Fruit fly (Drosophila melanogaster) whole organism, embryonic: ENCODE measurements around the gene nSMase.

Source experiments
- Atf3 ChIP-seq: fragments of 200-800 bp; sonication (Bioruptor generic); optimal IDR thresholded peaks from 3 replicates; lab custom pipeline; 2016; ENCODE audit warnings: missing biosample characterization, missing genetic modification characterization
- BEAF-32 ChIP-seq: fragments of 200-800 bp; sonication (Bioruptor generic); optimal IDR thresholded peaks from 3 replicates; lab custom pipeline; 2017; ENCODE audit warnings: missing biosample characterization, missing genetic modification characterization, mild to moderate bottlenecking, moderate library complexity, missing genetic modification reagents
- BtbVII ChIP-seq: fragments of 200-800 bp; sonication (Bioruptor generic); optimal IDR thresholded peaks from 3 replicates; lab custom pipeline; 2017; ENCODE audit warnings: missing biosample characterization, mild to moderate bottlenecking, missing genetic modification characterization
- CG10209 ChIP-seq: fragments of 200-800 bp; sonication (Bioruptor generic); optimal IDR thresholded peaks from 3 replicates; lab custom pipeline; 2017; ENCODE audit warnings: missing biosample characterization, mild to moderate bottlenecking, missing genetic modification characterization, missing genetic modification reagents
- CG10267 ChIP-seq: fragments of 200-800 bp; sonication (Bioruptor generic); optimal IDR thresholded peaks from 2 replicates; lab custom pipeline; 2018; ENCODE audit warnings: missing biosample characterization, mild to moderate bottlenecking, missing genetic modification characterization, moderate library complexity
- CG10366 ChIP-seq: fragments of 200-800 bp; sonication (Bioruptor generic); IDR thresholded peaks from 2 replicates; pipeline ENCODE4 v1.3.6; 2022; ENCODE audit warnings: missing biosample characterization, missing genetic modification characterization
- CG10979 ChIP-seq: fragments of 200-800 bp; sonication (Bioruptor generic); optimal IDR thresholded peaks from 2 replicates; lab custom pipeline; 2018; ENCODE audit warnings: missing biosample characterization, mild to moderate bottlenecking, missing genetic modification characterization, moderate library complexity
- CG12391 ChIP-seq: fragments of 200-800 bp; sonication (Bioruptor generic); optimal IDR thresholded peaks from 3 replicates; lab custom pipeline; 2018; ENCODE audit warnings: missing biosample characterization, mild to moderate bottlenecking, missing genetic modification characterization, moderate library complexity
- CG15479 ChIP-seq: fragments of 200-800 bp; sonication (Bioruptor generic); optimal IDR thresholded peaks from 3 replicates; lab custom pipeline; 2019; ENCODE audit warnings: missing biosample characterization, mild to moderate bottlenecking, missing genetic modification characterization, moderate library complexity
- CG15601 ChIP-seq: fragments of 200-800 bp; sonication (Bioruptor generic); optimal IDR thresholded peaks from 3 replicates; lab custom pipeline; 2019; ENCODE audit warnings: missing biosample characterization, mild to moderate bottlenecking, missing genetic modification characterization, moderate library complexity
- CG17385 ChIP-seq: fragments of 200-800 bp; sonication (Bioruptor generic); optimal IDR thresholded peaks from 3 replicates; lab custom pipeline; 2018; ENCODE audit warnings: missing biosample characterization, mild to moderate bottlenecking, missing genetic modification characterization
- CG18262 ChIP-seq: fragments of 200-800 bp; optimal IDR thresholded peaks from 3 replicates; lab custom pipeline; 2019; ENCODE audit warnings: missing biosample characterization, mild to moderate bottlenecking, missing genetic modification characterization, moderate library complexity
- CG2678 ChIP-seq: fragments of 200-800 bp; sonication (Bioruptor generic); optimal IDR thresholded peaks from 3 replicates; lab custom pipeline; 2019; ENCODE audit warnings: missing biosample characterization, mild to moderate bottlenecking, missing genetic modification characterization, moderate library complexity
- CG4360 ChIP-seq: fragments of 200-800 bp; sonication (Bioruptor generic); IDR thresholded peaks from 2 replicates; pipeline ENCODE4 v1.3.6; 2022; ENCODE audit warnings: missing biosample characterization, missing genetic modification characterization
- CG7745 ChIP-seq: fragments of 200-800 bp; sonication (Bioruptor generic); optimal IDR thresholded peaks from 2 replicates; lab custom pipeline; 2018; ENCODE audit warnings: missing biosample characterization, mild to moderate bottlenecking, missing genetic modification characterization, moderate library complexity
- CG7839 ChIP-seq: fragments of 200-800 bp; sonication (Bioruptor generic); optimal IDR thresholded peaks from 3 replicates; lab custom pipeline; 2018; ENCODE audit warnings: missing biosample characterization, mild to moderate bottlenecking, missing genetic modification characterization, moderate library complexity
- CG9215 ChIP-seq: fragments of 200-800 bp; sonication (Bioruptor generic); IDR thresholded peaks from 2 replicates; pipeline ENCODE4 v1.3.6; 2022; ENCODE audit warnings: missing biosample characterization, missing genetic modification characterization
- CoRest ChIP-seq: fragments of 200-800 bp; sonication (Bioruptor generic); optimal IDR thresholded peaks from 3 replicates; lab custom pipeline; 2018; ENCODE audit warnings: missing biosample characterization, mild to moderate bottlenecking, missing genetic modification characterization, moderate library complexity
- D19A ChIP-seq: fragments of 200-800 bp; optimal IDR thresholded peaks from 3 replicates; lab custom pipeline; 2019; ENCODE audit warnings: missing biosample characterization, mild to moderate bottlenecking, missing genetic modification characterization, moderate library complexity
- Ets97D ChIP-seq: fragments of 200-800 bp; sonication (Bioruptor generic); optimal IDR thresholded peaks from 3 replicates; lab custom pipeline; 2016; ENCODE audit warnings: missing biosample characterization, missing genetic modification characterization
- Fer1 ChIP-seq: fragments of 200-800 bp; sonication (Bioruptor generic); optimal IDR thresholded peaks from 2 replicates; lab custom pipeline; 2017; ENCODE audit warnings: missing biosample characterization, mild to moderate bottlenecking, missing genetic modification characterization
- Hr3 ChIP-seq: fragments of 200-800 bp; sonication (Bioruptor generic); optimal IDR thresholded peaks from 3 replicates; lab custom pipeline; 2016; ENCODE audit warnings: missing biosample characterization, missing genetic modification characterization
- MBD-R2 ChIP-seq: fragments of 200-800 bp; sonication (Bioruptor generic); IDR thresholded peaks from 2 replicates; pipeline ENCODE4 v1.3.6; 2022; ENCODE audit warnings: missing biosample characterization, missing genetic modification characterization
- Med ChIP-seq: fragments of 200-800 bp; sonication (Bioruptor generic); peaks from one replicate; lab custom pipeline; 2016; ENCODE audit warnings: missing biosample characterization, missing genetic modification characterization, mild to moderate bottlenecking, inconsistent platforms, moderate library complexity
- Nf-YB ChIP-seq: fragments of 200-800 bp; sonication (Bioruptor generic); optimal IDR thresholded peaks from 3 replicates; lab custom pipeline; 2019; ENCODE audit warnings: missing biosample characterization, mild to moderate bottlenecking, missing genetic modification characterization, moderate library complexity
- Oli ChIP-seq: fragments of 200-800 bp; sonication (Bioruptor generic); optimal IDR thresholded peaks from 2 replicates; lab custom pipeline; 2018; ENCODE audit warnings: missing biosample characterization, mild to moderate bottlenecking, missing genetic modification characterization, moderate library complexity
- PHDP ChIP-seq: fragments of 200-800 bp; sonication (Bioruptor generic); optimal IDR thresholded peaks from 3 replicates; lab custom pipeline; 2018; ENCODE audit warnings: missing biosample characterization, mild to moderate bottlenecking, missing genetic modification characterization, moderate library complexity
- Sox102F ChIP-seq: fragments of 200-800 bp; sonication (Bioruptor generic); optimal IDR thresholded peaks from 2 replicates; lab custom pipeline; 2018; ENCODE audit warnings: missing biosample characterization, mild to moderate bottlenecking, missing genetic modification characterization, moderate library complexity
- Spps ChIP-seq: fragments of 200-800 bp; sonication (Bioruptor generic); optimal IDR thresholded peaks from 2 replicates; lab custom pipeline; 2018; ENCODE audit warnings: missing biosample characterization, mild to moderate bottlenecking, missing genetic modification characterization
- Xbp1 ChIP-seq: fragments of 200-800 bp; sonication (Bioruptor generic); optimal IDR thresholded peaks from 3 replicates; lab custom pipeline; 2016; ENCODE audit warnings: missing biosample characterization, mild to moderate bottlenecking, missing genetic modification characterization
- btn ChIP-seq: fragments of 200-800 bp; sonication (Bioruptor generic); optimal IDR thresholded peaks from 2 replicates; lab custom pipeline; 2016; ENCODE audit warnings: missing biosample characterization, missing genetic modification characterization
- dimm ChIP-seq: fragments of 200-800 bp; sonication (Bioruptor generic); IDR thresholded peaks from 2 replicates; pipeline ENCODE4 v1.3.6; 2022; ENCODE audit warnings: missing biosample characterization, missing genetic modification characterization
- disco-r ChIP-seq: fragments of 200-800 bp; sonication (Bioruptor generic); optimal IDR thresholded peaks from 2 replicates; lab custom pipeline; 2016; ENCODE audit warnings: missing biosample characterization, missing genetic modification characterization
- ftz-f1 ChIP-seq: fragments of 200-800 bp; sonication (Bioruptor generic); optimal IDR thresholded peaks from 2 replicates; lab custom pipeline; 2016; ENCODE audit warnings: missing biosample characterization, missing genetic modification characterization
- grau ChIP-seq: fragments of 200-800 bp; optimal IDR thresholded peaks from 3 replicates; lab custom pipeline; 2019; ENCODE audit warnings: missing biosample characterization, mild to moderate bottlenecking, missing genetic modification characterization, moderate library complexity
- gsb-n ChIP-seq: fragments of 200-800 bp; sonication (Bioruptor generic); optimal IDR thresholded peaks from 3 replicates; lab custom pipeline; 2018; ENCODE audit warnings: missing biosample characterization, mild to moderate bottlenecking, missing genetic modification characterization
- kah ChIP-seq: fragments of 200-800 bp; sonication (Bioruptor generic); optimal IDR thresholded peaks from 2 replicates; lab custom pipeline; 2018; ENCODE audit warnings: missing biosample characterization, mild to moderate bottlenecking, missing genetic modification characterization
- ken ChIP-seq: fragments of 200-800 bp; sonication (Bioruptor generic); IDR thresholded peaks from 3 replicates; pipeline ENCODE4 v1.3.6; 2022; ENCODE audit warnings: missing biosample characterization, missing genetic modification characterization
- nmo ChIP-seq: fragments of 200-800 bp; sonication (Bioruptor generic); optimal IDR thresholded peaks from 2 replicates; lab custom pipeline; 2018; ENCODE audit warnings: missing biosample characterization, mild to moderate bottlenecking, missing genetic modification characterization, moderate library complexity
- odd ChIP-seq: fragments of 200-800 bp; sonication (Bioruptor generic); optimal IDR thresholded peaks from 2 replicates; lab custom pipeline; 2017; ENCODE audit warnings: missing biosample characterization, mild to moderate bottlenecking, missing genetic modification characterization
- pho ChIP-seq: fragments of 200-800 bp; sonication (Bioruptor generic); optimal IDR thresholded peaks from 2 replicates; lab custom pipeline; 2016; ENCODE audit warnings: missing biosample characterization, missing genetic modification characterization
- row ChIP-seq: fragments of 200-800 bp; sonication (Bioruptor generic); IDR thresholded peaks from 3 replicates; pipeline ENCODE4 v1.3.6; 2022; ENCODE audit warnings: missing biosample characterization, missing genetic modification characterization
- sc ChIP-seq, 3 experiments: fragments of >200 bp in 2 of 3; fragments of 200-800 bp in 1 of 3; sonication (Bioruptor generic) in 1 of 3; optimal IDR thresholded peaks; 2 replicates in 2 of 3; 3 replicates in 1 of 3; lab custom pipeline; 2017; ENCODE audit warnings: mild to moderate bottlenecking in 1 of 3, missing biosample characterization in 1 of 3, missing genetic modification characterization in 1 of 3, missing genetic modification reagents in 1 of 3
- so ChIP-seq: fragments of 200-800 bp; sonication (Bioruptor generic); IDR thresholded peaks from 3 replicates; pipeline ENCODE4 v1.3.6; 2022; ENCODE audit warnings: missing biosample characterization, missing genetic modification characterization
- tap ChIP-seq: fragments of 200-800 bp; optimal IDR thresholded peaks from 3 replicates; lab custom pipeline; 2019; ENCODE audit warnings: missing biosample characterization, mild to moderate bottlenecking, missing genetic modification characterization, moderate library complexity
- unpg ChIP-seq: fragments of 200-800 bp; sonication (Bioruptor generic); optimal IDR thresholded peaks from 3 replicates; lab custom pipeline; 2018; ENCODE audit warnings: missing biosample characterization, mild to moderate bottlenecking, missing genetic modification characterization, moderate library complexity
- vvl ChIP-seq: fragments of 200-800 bp; sonication (Bioruptor generic); IDR thresholded peaks from 2 replicates; pipeline ENCODE4 v1.3.6; 2022; ENCODE audit warnings: missing biosample characterization, missing genetic modification characterization
- wek ChIP-seq: fragments of 200-800 bp; sonication (Bioruptor generic); optimal IDR thresholded peaks from 3 replicates; lab custom pipeline; 2018; ENCODE audit warnings: missing biosample characterization, mild to moderate bottlenecking, missing genetic modification characterization, moderate library complexity

nSMase gene

dm6 chr3L:3240597-3241367 lies 21.8 kb downstream of the nSMase start:
- TF ChIP-seq CG7745 (tag; lab: Kevin White, UChicago), result no peak
- TF ChIP-seq btn (GFP tag; lab: Kevin White, UChicago), result no peak
- no peak for TF ChIP-seq BtbVII
- TF ChIP-seq Nf-YB (GFP tag; lab: Kevin White, UChicago), result peak; percentile 24
- TF ChIP-seq Xbp1, result peak; percentile 12
- TF ChIP-seq D19A (tag; lab: Kevin White, UChicago), result peak; percentile 0
- no peak for TF ChIP-seq gsb-n
- TF ChIP-seq tap (tag; lab: Kevin White, UChicago), result peak; percentile 44
- peak; percentile 25 for TF ChIP-seq Hr3 (GFP tag; lab: Kevin White, UChicago)
- TF ChIP-seq CG15601 (tag; lab: Kevin White, UChicago), result peak; percentile 36
- TF ChIP-seq row, result peak; percentile 25; the same call in 2 of the 3 replicates
- TF ChIP-seq CG7839, result peak; percentile 32
- no peak for TF ChIP-seq CG9215
- no peak for TF ChIP-seq odd (GFP tag; lab: Kevin White, UChicago)
- TF ChIP-seq CG4360, result no peak
- no peak for TF ChIP-seq CG15479
- TF ChIP-seq kah, result no peak
- no peak for TF ChIP-seq Spps (tag; lab: Kevin White, UChicago)
- peak; percentile 60 for TF ChIP-seq nmo (GFP tag; lab: Kevin White, UChicago)
- peak; percentile 18 for TF ChIP-seq unpg (GFP tag; lab: Kevin White, UChicago)
- peak; percentile 42 for TF ChIP-seq grau (tag; lab: Kevin White, UChicago)
- no peak for TF ChIP-seq wek (GFP tag; lab: Kevin White, UChicago)
- TF ChIP-seq BEAF-32 (GFP tag; lab: Kevin White, UChicago), result no peak
- TF ChIP-seq ken, result no peak
- no peak for TF ChIP-seq pho (GFP tag; lab: Kevin White, UChicago)
- TF ChIP-seq Ets97D (GFP tag; lab: Kevin White, UChicago), result no peak
- TF ChIP-seq disco-r, result no peak
- peak; percentile 34 for TF ChIP-seq CG10979 (tag; lab: Kevin White, UChicago)
- TF ChIP-seq CG10209 (GFP tag; lab: Kevin White, UChicago), result peak; percentile 12
- no peak for TF ChIP-seq so
- TF ChIP-seq Sox102F (GFP tag; lab: Kevin White, UChicago), result peak; percentile 70
- TF ChIP-seq CG10267 (tag; lab: Kevin White, UChicago), result peak; percentile 5
- peak; percentile 48 for TF ChIP-seq CG12391 (tag; lab: Kevin White, UChicago)
- no peak for TF ChIP-seq ftz-f1
- TF ChIP-seq Atf3 (GFP tag; lab: Kevin White, UChicago), result no peak
- peak; percentile 49 for TF ChIP-seq CG17385 (GFP tag; lab: Kevin White, UChicago)
- TF ChIP-seq Oli (tag; lab: Kevin White, UChicago), result peak; percentile 51
- peak; percentile 41; the same call in 1 of the 2 replicates for TF ChIP-seq CG10366
- TF ChIP-seq CG2678 (tag; lab: Kevin White, UChicago), result peak; percentile 30
- TF ChIP-seq Fer1 (GFP tag; lab: Kevin White, UChicago), result no peak
- TF ChIP-seq MBD-R2 (GFP tag; lab: Robert Waterston, UW), result no peak
- peak; percentile 27 for TF ChIP-seq PHDP (tag; lab: Kevin White, UChicago)
- TF ChIP-seq CG18262 (tag; lab: Kevin White, UChicago), result peak; percentile 45
- no peak for TF ChIP-seq sc (optimal IDR thresholded peaks at IDR 0.05; lab: Kevin White, UChicago)
- peak; percentile 4 for TF ChIP-seq sc (GFP tag; optimal IDR thresholded peaks at IDR 0.05; lab: Kevin White, UChicago)
- TF ChIP-seq dimm (GFP tag; lab: Robert Waterston, UW), result peak; percentile 6; the same call in 1 of the 2 replicates
- TF ChIP-seq Med, result peak; percentile 56
- peak; percentile 50 for TF ChIP-seq CoRest
- peak; percentile 26; the same call in 1 of the 2 replicates for TF ChIP-seq vvl (GFP tag; lab: Robert Waterston, UW)
